Worm (Caenorhabditis elegans) whole organism, L1 larva: ENCODE results near the gene anmt-2.

Source experiments
- C16A3.4 ChIP-seq: fragments of 150-350 bp; optimal IDR thresholded peaks from 2 replicates; lab custom pipeline; 2014; ENCODE audit warnings: missing biosample characterization, missing genetic modification characterization
- C34B4.2 ChIP-seq: sonication (generic microtip); optimal IDR thresholded peaks from 2 replicates; lab custom pipeline; 2017; ENCODE audit warnings: mild to moderate bottlenecking, missing genetic modification characterization, missing compliant biosample characterization
- F16B12.6 ChIP-seq: fragments of 150-350 bp; optimal IDR thresholded peaks from 2 replicates; lab custom pipeline; 2014; ENCODE audit warnings: missing biosample characterization, missing genetic modification characterization
- aly-2 ChIP-seq: fragments of 150-350 bp; optimal IDR thresholded peaks from 2 replicates; lab custom pipeline; 2014; ENCODE audit warnings: missing biosample characterization, missing genetic modification characterization
- blmp-1 ChIP-seq: fragments of 150-350 bp; optimal IDR thresholded peaks from 2 replicates; lab custom pipeline; 2014; ENCODE audit warnings: missing biosample characterization, missing genetic modification characterization
- ceh-63 ChIP-seq: fragments of 200-800 bp; sonication (Bioruptor generic); optimal IDR thresholded peaks from 2 replicates; lab custom pipeline; 2018; ENCODE audit warnings: mild to moderate bottlenecking, missing genetic modification characterization, missing compliant biosample characterization
- ceh-88 ChIP-seq: fragments of 200-800 bp; sonication (Bioruptor generic); IDR thresholded peaks from 2 replicates; pipeline ENCODE4 v1.3.6; 2022; ENCODE audit warnings: missing genetic modification characterization, missing compliant biosample characterization
- ces-1 ChIP-seq: fragments of 150-350 bp; optimal IDR thresholded peaks from 2 replicates; lab custom pipeline; 2014; ENCODE audit warnings: missing biosample characterization, missing genetic modification reagents, missing genetic modification characterization
- dpl-1 ChIP-seq, 3 experiments: fragments of 150-350 bp in 2 of 3; sonication (generic microtip) in 1 of 3; optimal IDR thresholded peaks; 2 replicates each; lab custom pipeline; 2014 to 2017; ENCODE audit warnings: missing biosample characterization in 3 of 3, missing genetic modification characterization in 3 of 3, missing genetic modification reagents in 3 of 3
- efl-1 ChIP-seq, 4 experiments: fragments of 150-350 bp; optimal IDR thresholded peaks in 3 of 4; peaks in 1 of 4; 1 replicate in 1 of 4; 2 replicates in 3 of 4; lab custom pipeline; 2014; ENCODE audit warnings: missing biosample characterization in 2 of 4, missing genetic modification characterization in 2 of 4, missing genetic modification reagents in 2 of 4
- efl-3 ChIP-seq: fragments of 200-800 bp; sonication (Bioruptor generic); optimal IDR thresholded peaks from 2 replicates; lab custom pipeline; 2018; ENCODE audit warnings: mild to moderate bottlenecking, missing genetic modification characterization, missing compliant biosample characterization
- fkh-10 ChIP-seq: sonication (generic microtip); optimal IDR thresholded peaks from 2 replicates; lab custom pipeline; 2017; ENCODE audit warnings: missing biosample characterization, missing genetic modification reagents, missing genetic modification characterization
- fkh-4 ChIP-seq: sonication (generic microtip); optimal IDR thresholded peaks from 2 replicates; lab custom pipeline; 2016; ENCODE audit warnings: missing compliant biosample characterization, missing genetic modification characterization, borderline replicate concordance
- hlh-17 ChIP-seq: fragments of 200-800 bp; sonication (Bioruptor generic); optimal IDR thresholded peaks from 2 replicates; lab custom pipeline; 2018; ENCODE audit warnings: missing genetic modification characterization, mild to moderate bottlenecking, missing compliant biosample characterization, moderate library complexity, borderline replicate concordance
- lin-13 ChIP-seq: fragments of 150-350 bp; optimal IDR thresholded peaks from 2 replicates; lab custom pipeline; 2014; ENCODE audit warnings: missing biosample characterization, missing genetic modification reagents, missing genetic modification characterization
- lin-14 ChIP-seq: fragments of 200-800 bp; sonication (Bioruptor generic); optimal IDR thresholded peaks from 2 replicates; lab custom pipeline; 2018; ENCODE audit warnings: mild to moderate bottlenecking, missing genetic modification characterization, moderate library complexity, missing compliant biosample characterization
- lin-15B ChIP-seq: fragments of 150-350 bp; sonication (generic microtip); optimal IDR thresholded peaks from 3 replicates; lab custom pipeline; 2014; ENCODE audit warnings: missing biosample characterization, missing genetic modification characterization
- lin-35 ChIP-seq, 2 experiments: fragments of 150-350 bp; optimal IDR thresholded peaks; 2 replicates each; lab custom pipeline; 2014; ENCODE audit warnings: missing biosample characterization in 2 of 2, missing genetic modification characterization in 2 of 2, missing genetic modification reagents in 2 of 2
- lsy-2 ChIP-seq, 2 experiments: fragments of 150-350 bp; optimal IDR thresholded peaks; 2 replicates each; lab custom pipeline; 2014; ENCODE audit warnings: missing biosample characterization in 2 of 2, missing genetic modification characterization in 2 of 2
- mab-9 ChIP-seq: fragments of 200-800 bp; sonication (Bioruptor generic); IDR thresholded peaks from 2 replicates; pipeline ENCODE4 v1.3.6; 2022; ENCODE audit warnings: missing genetic modification reagents, missing genetic modification characterization, missing compliant biosample characterization
- mef-2 ChIP-seq: fragments of 150-350 bp; optimal IDR thresholded peaks from 2 replicates; lab custom pipeline; 2014; ENCODE audit warnings: missing biosample characterization, missing genetic modification characterization
- mep-1 ChIP-seq: fragments of 150-350 bp; optimal IDR thresholded peaks from 2 replicates; lab custom pipeline; 2014; ENCODE audit warnings: missing biosample characterization, missing genetic modification characterization
- nhr-19 ChIP-seq: fragments of 200-800 bp; sonication (Bioruptor generic); conservative IDR thresholded peaks from 2 replicates; pipeline ENCODE4 v1.3.6; 2022; ENCODE audit warnings: missing genetic modification characterization, missing compliant biosample characterization
- nhr-20 ChIP-seq: sonication (generic microtip); optimal IDR thresholded peaks from 2 replicates; lab custom pipeline; 2016; ENCODE audit warnings: mild to moderate bottlenecking, missing genetic modification characterization, missing compliant biosample characterization
- nhr-71 ChIP-seq: sonication (generic microtip); optimal IDR thresholded peaks from 2 replicates; lab custom pipeline; 2016; ENCODE audit warnings: mild to moderate bottlenecking, missing genetic modification characterization, moderate library complexity, missing compliant biosample characterization
- nhr-77 ChIP-seq: fragments of 150-350 bp; optimal IDR thresholded peaks from 2 replicates; lab custom pipeline; 2014; ENCODE audit warnings: missing biosample characterization, missing genetic modification characterization
- nhr-85 ChIP-seq: sonication (generic microtip); peaks from one replicate; lab custom pipeline; 2016; ENCODE audit warnings: missing genetic modification characterization, inconsistent platforms, missing compliant biosample characterization
- snpc-4 ChIP-seq: fragments of 150-350 bp; optimal IDR thresholded peaks from 2 replicates; lab custom pipeline; 2014; ENCODE audit warnings: missing biosample characterization, missing genetic modification characterization
- snu-23 ChIP-seq: sonication (generic microtip); optimal IDR thresholded peaks from 2 replicates; lab custom pipeline; 2016; ENCODE audit warnings: missing genetic modification characterization, missing compliant biosample characterization
- tlp-1 ChIP-seq: fragments of 150-350 bp; optimal IDR thresholded peaks from 2 replicates; lab custom pipeline; 2014; ENCODE audit warnings: missing biosample characterization, missing genetic modification characterization
- unc-86 ChIP-seq: sonication (generic microtip); optimal IDR thresholded peaks from 2 replicates; lab custom pipeline; 2016; ENCODE audit warnings: missing genetic modification characterization, missing compliant biosample characterization
- unc-98 ChIP-seq: fragments of 200-800 bp; sonication (Bioruptor generic); IDR thresholded peaks from 2 replicates; pipeline ENCODE4 v1.3.6; 2022; ENCODE audit warnings: missing genetic modification characterization, missing compliant biosample characterization
- ztf-11 ChIP-seq, 2 experiments: sonication (generic microtip); optimal IDR thresholded peaks; 2 replicates each; lab custom pipeline; 2016 to 2017; ENCODE audit warnings: missing genetic modification characterization in 2 of 2, missing biosample characterization in 1 of 2, missing compliant biosample characterization in 1 of 2
- ztf-4 ChIP-seq: fragments of 150-350 bp; optimal IDR thresholded peaks from 2 replicates; lab custom pipeline; 2014; ENCODE audit warnings: missing biosample characterization, missing genetic modification characterization

Gene anmt-2

ce11 chrIII:6132068-6132467 lies 25.5 kb downstream of the anmt-2 start:
- TF ChIP-seq lin-35 (GFP tag; optimal IDR thresholded peaks at IDR 0.05; lab: Kevin White, UChicago): no peak
- TF ChIP-seq nhr-85 (tag; lab: Kevin White, UChicago): peak; percentile 91
- peak; percentile 9 for TF ChIP-seq nhr-77 (tag; lab: Kevin White, UChicago)
- TF ChIP-seq lsy-2 (tag; optimal IDR thresholded peaks at IDR 0.05; lab: Kevin White, UChicago): peak in 1 of 2 experiments; percentile 6
- no peak for TF ChIP-seq fkh-4
- peak; percentile 58 for TF ChIP-seq mep-1 (tag; lab: Kevin White, UChicago)
- no peak for TF ChIP-seq efl-1 (optimal IDR thresholded peaks at IDR 0.05; lab: Kevin White, UChicago)
- no peak for TF ChIP-seq efl-1 (GFP tag; optimal IDR thresholded peaks at IDR 0.05 in 1 of 2; lab: Kevin White, UChicago)
- TF ChIP-seq F16B12.6: no peak
- no peak for TF ChIP-seq ces-1 (GFP tag; lab: Kevin White, UChicago)
- TF ChIP-seq lin-14 (GFP tag; lab: Kevin White, UChicago): peak; percentile 81
- peak; percentile 53 for TF ChIP-seq nhr-71
- peak; percentile 69 for TF ChIP-seq blmp-1 (tag; lab: Kevin White, UChicago)
- no peak for TF ChIP-seq C34B4.2 (tag; lab: Kevin White, UChicago)
- TF ChIP-seq nhr-20 (tag; lab: Kevin White, UChicago): peak; percentile 36
- no peak for TF ChIP-seq ztf-11 (tag; optimal IDR thresholded peaks at IDR 0.05; lab: Kevin White, UChicago)
- peak; percentile 9 for TF ChIP-seq snu-23 (GFP tag; lab: Kevin White, UChicago)
- no peak for TF ChIP-seq ceh-63
- TF ChIP-seq efl-3 (GFP tag; lab: Kevin White, UChicago): peak; percentile 43

- 0 out of 2 replicates have a peak, but pooled peaks have one; percentile 19 for TF ChIP-seq nhr-19 (GFP tag; lab: Robert Waterston, UW)
- TF ChIP-seq mab-9: 0 out of 2 replicates have a peak, but pooled peaks have one; percentile 10
- TF ChIP-seq hlh-17: no peak
- TF ChIP-seq ztf-4: peak; percentile 74
- TF ChIP-seq ceh-88 (GFP tag; lab: Robert Waterston, UW): peak; percentile 19; the same call in 1 of the 2 replicates
- TF ChIP-seq dpl-1 (GFP tag; optimal IDR thresholded peaks at IDR 0.05; lab: Kevin White, UChicago): no peak
- no peak for TF ChIP-seq ztf-11 (tag; optimal IDR thresholded peaks at IDR 0.05; lab: Kevin White, UChicago)
- TF ChIP-seq efl-1 (optimal IDR thresholded peaks at IDR 0.05; lab: Kevin White, UChicago): no peak
- peak in 1 of 2 experiments; percentile 29 for TF ChIP-seq efl-1 (GFP tag; optimal IDR thresholded peaks at IDR 0.05 in 1 of 2; lab: Kevin White, UChicago)
- peak; percentile 12 for TF ChIP-seq nhr-71
Observed at ce11 chrIII:6123647-6124046, 33.9 kb downstream of the anmt-2 start.

ce11 chrIII:6120990-6121389 lies 36.6 kb downstream of the anmt-2 start:
- TF ChIP-seq aly-2 (no peak), lsy-2 (tag; optimal IDR thresholded peaks at IDR 0.05; lab: Kevin White, UChicago) (no peak), efl-1 (optimal IDR thresholded peaks at IDR 0.05; lab: Kevin White, UChicago) (no peak), efl-1 (GFP tag; optimal IDR thresholded peaks at IDR 0.05 in 1 of 2; lab: Kevin White, UChicago) (peak in 1 of 2 experiments; percentile 80), C16A3.4 (tag; lab: Kevin White, UChicago) (no peak), lin-15B (tag; lab: Kevin White, UChicago) (no peak)

DNA sequence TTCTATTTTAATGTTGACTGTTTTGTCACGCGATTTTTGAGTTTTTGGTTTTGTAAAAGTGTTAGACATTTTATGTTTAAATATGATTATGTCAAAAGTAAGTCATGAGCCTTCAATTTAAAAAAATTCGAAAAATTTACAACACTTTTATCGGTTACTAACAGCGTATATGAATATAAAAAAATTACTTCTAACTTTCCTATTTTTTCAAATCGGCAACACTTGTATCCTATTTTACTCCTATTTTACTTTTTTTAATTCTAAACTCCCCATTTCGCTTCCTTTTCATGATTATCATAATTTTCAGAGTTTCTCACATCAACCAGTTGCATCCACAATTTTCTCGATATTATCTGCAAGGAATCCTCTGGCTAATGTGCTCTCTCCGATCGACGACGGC lies 39.2 kb downstream of the anmt-2 start, which contains the start of gene kin-18:
kin-18 (plus strand) TSS at position 301 of the 400 bp plus-strand sequence.
- TF ChIP-seq nhr-71 (no peak), unc-86 (tag; lab: Kevin White, UChicago) (no peak), C34B4.2 (tag; lab: Kevin White, UChicago) (no peak), C16A3.4 (tag; lab: Kevin White, UChicago) (no peak), mef-2 (tag; lab: Kevin White, UChicago) (no peak), fkh-10 (GFP tag; lab: Kevin White, UChicago) (no peak), snpc-4 (tag; lab: Kevin White, UChicago) (no peak), unc-98 (GFP tag; lab: Robert Waterston, UW) (no peak), snu-23 (GFP tag; lab: Kevin White, UChicago) (no peak), fkh-4 (no peak), tlp-1 (tag; lab: Kevin White, UChicago) (no peak), lin-13 (GFP tag; lab: Kevin White, UChicago) (no peak)
- TF ChIP-seq, all 84 proteins: peak for 0
